Worm (Caenorhabditis elegans): ENCODE results near the gene pxd-1.

- no peak for TF ChIP-seq zip-8 (tag; optimal IDR thresholded peaks at IDR 0.05)
- TF ChIP-seq nhr-28 (tag; optimal IDR thresholded peaks at IDR 0.05) = no peak
Measured at ce11 chrIII:4007017-4007416, 1.1 kb downstream of the pxd-1 start.
